Fruit fly (Drosophila melanogaster) whole organism, embryonic: ENCODE measurements around the gene lmd.

Source experiments
- Bdp1 ChIP-seq: fragments of 200-800 bp; sonication (Bioruptor generic); optimal IDR thresholded peaks from 3 replicates; lab custom pipeline; 2016; ENCODE audit warnings: missing biosample characterization, missing genetic modification characterization
- Bteb2 ChIP-seq: fragments of 200-800 bp; sonication (Bioruptor generic); optimal IDR thresholded peaks from 2 replicates; lab custom pipeline; 2016; ENCODE audit warnings: missing biosample characterization, missing genetic modification characterization
- CG10565 ChIP-seq: fragments of 200-800 bp; sonication (Bioruptor generic); optimal IDR thresholded peaks from 3 replicates; lab custom pipeline; 2016; ENCODE audit warnings: missing biosample characterization, mild to moderate bottlenecking, missing genetic modification characterization
- CG10979 ChIP-seq: fragments of 200-800 bp; sonication (Bioruptor generic); optimal IDR thresholded peaks from 2 replicates; lab custom pipeline; 2018; ENCODE audit warnings: missing biosample characterization, mild to moderate bottlenecking, missing genetic modification characterization, moderate library complexity
- CG11560 ChIP-seq: fragments of 200-800 bp; sonication (Bioruptor generic); IDR thresholded peaks from 3 replicates; pipeline ENCODE4 v1.3.6; 2022; ENCODE audit warnings: missing biosample characterization, missing genetic modification characterization
- CG12744 ChIP-seq: fragments of 200-800 bp; sonication (Bioruptor generic); optimal IDR thresholded peaks from 2 replicates; lab custom pipeline; 2016; ENCODE audit warnings: missing biosample characterization, missing genetic modification characterization
- CG14667 ChIP-seq: fragments of 200-800 bp; sonication (Bioruptor generic); IDR thresholded peaks from 2 replicates; pipeline ENCODE4 v1.3.6; 2022; ENCODE audit warnings: missing biosample characterization, missing genetic modification characterization
- CG14710 ChIP-seq: fragments of 200-800 bp; sonication (Bioruptor generic); optimal IDR thresholded peaks from 3 replicates; lab custom pipeline; 2019; ENCODE audit warnings: missing biosample characterization, mild to moderate bottlenecking, missing genetic modification characterization, moderate library complexity
- CG17361 ChIP-seq: fragments of 200-800 bp; sonication (Bioruptor generic); IDR thresholded peaks from 3 replicates; pipeline ENCODE4 v1.3.6; 2022; ENCODE audit warnings: missing biosample characterization, missing genetic modification characterization
- CG17912 ChIP-seq: fragments of 200-800 bp; sonication (Bioruptor generic); optimal IDR thresholded peaks from 2 replicates; lab custom pipeline; 2018; ENCODE audit warnings: missing biosample characterization, mild to moderate bottlenecking, missing genetic modification characterization
- CG2678 ChIP-seq: fragments of 200-800 bp; sonication (Bioruptor generic); optimal IDR thresholded peaks from 3 replicates; lab custom pipeline; 2019; ENCODE audit warnings: missing biosample characterization, mild to moderate bottlenecking, missing genetic modification characterization, moderate library complexity
- CG31224 ChIP-seq: fragments of 200-800 bp; sonication (Bioruptor generic); IDR thresholded peaks from 2 replicates; pipeline ENCODE4 v1.3.6; 2022; ENCODE audit warnings: missing biosample characterization, missing genetic modification characterization
- CG32532 ChIP-seq: fragments of 200-800 bp; sonication (Bioruptor generic); IDR thresholded peaks from 2 replicates; pipeline ENCODE4 v1.3.6; 2022; ENCODE audit warnings: missing biosample characterization, missing genetic modification characterization
- CG3838 ChIP-seq: fragments of 200-800 bp; sonication (Bioruptor generic); optimal IDR thresholded peaks from 3 replicates; lab custom pipeline; 2016; ENCODE audit warnings: missing biosample characterization, missing genetic modification characterization
- CG3847 ChIP-seq: fragments of 200-800 bp; sonication (Bioruptor generic); IDR thresholded peaks from 2 replicates; pipeline ENCODE4 v1.3.6; 2022; ENCODE audit warnings: missing biosample characterization, missing genetic modification characterization
- CG5953 ChIP-seq: fragments of 200-800 bp; sonication (Bioruptor generic); IDR thresholded peaks from 2 replicates; pipeline ENCODE4 v1.3.6; 2022; ENCODE audit warnings: missing biosample characterization, missing genetic modification characterization
- CG6272 ChIP-seq: fragments of 200-800 bp; sonication (Bioruptor generic); IDR thresholded peaks from 2 replicates; pipeline ENCODE4 v1.3.6; 2022; ENCODE audit warnings: missing biosample characterization, missing genetic modification characterization
- CG7556 ChIP-seq: fragments of 200-800 bp; sonication (Bioruptor generic); optimal IDR thresholded peaks from 2 replicates; lab custom pipeline; 2017; ENCODE audit warnings: missing biosample characterization, mild to moderate bottlenecking, missing genetic modification characterization
- CG7745 ChIP-seq: fragments of 200-800 bp; sonication (Bioruptor generic); optimal IDR thresholded peaks from 2 replicates; lab custom pipeline; 2018; ENCODE audit warnings: missing biosample characterization, mild to moderate bottlenecking, missing genetic modification characterization, moderate library complexity
- CG7928 ChIP-seq: fragments of 200-800 bp; sonication (Bioruptor generic); optimal IDR thresholded peaks from 2 replicates; lab custom pipeline; 2017; ENCODE audit warnings: missing biosample characterization, mild to moderate bottlenecking, missing genetic modification characterization
- Chrac-16 ChIP-seq: fragments of 200-800 bp; sonication (Bioruptor generic); optimal IDR thresholded peaks from 3 replicates; lab custom pipeline; 2016; ENCODE audit warnings: missing biosample characterization, missing genetic modification characterization
- D19B ChIP-seq: fragments of 200-800 bp; sonication (Bioruptor generic); optimal IDR thresholded peaks from 2 replicates; lab custom pipeline; 2017; ENCODE audit warnings: missing biosample characterization, mild to moderate bottlenecking, missing genetic modification characterization
- Deaf1 ChIP-seq: fragments of 200-800 bp; optimal IDR thresholded peaks from 3 replicates; lab custom pipeline; 2019; ENCODE audit warnings: missing biosample characterization, mild to moderate bottlenecking, missing genetic modification characterization, moderate library complexity
- Dfd ChIP-seq, 2 experiments: fragments of >200 bp; optimal IDR thresholded peaks; 2 replicates each; lab custom pipeline; 2017; ENCODE audit warnings: missing biosample characterization in 2 of 2, missing genetic modification characterization in 2 of 2
- Fer3 ChIP-seq: fragments of 200-800 bp; sonication (Bioruptor generic); optimal IDR thresholded peaks from 2 replicates; lab custom pipeline; 2018; ENCODE audit warnings: missing biosample characterization, mild to moderate bottlenecking, missing genetic modification characterization, moderate library complexity
- Hand ChIP-seq: fragments of 200-800 bp; sonication (Bioruptor generic); optimal IDR thresholded peaks from 2 replicates; lab custom pipeline; 2017; ENCODE audit warnings: mild to moderate bottlenecking, missing biosample characterization, missing genetic modification reagents, missing genetic modification characterization
- MESR4 ChIP-seq: fragments of 200-800 bp; sonication (Bioruptor generic); optimal IDR thresholded peaks from 2 replicates; lab custom pipeline; 2018; ENCODE audit warnings: missing biosample characterization, mild to moderate bottlenecking, missing genetic modification characterization, moderate library complexity
- NFAT ChIP-seq: fragments of 200-800 bp; sonication (Bioruptor generic); IDR thresholded peaks from 2 replicates; pipeline ENCODE4 v1.3.6; 2022; ENCODE audit warnings: missing biosample characterization, missing genetic modification characterization
- Neu2 ChIP-seq: fragments of 200-800 bp; sonication (Bioruptor generic); optimal IDR thresholded peaks from 3 replicates; lab custom pipeline; 2016; ENCODE audit warnings: missing biosample characterization, missing genetic modification characterization, borderline replicate concordance
- Poxn ChIP-seq: fragments of 200-800 bp; sonication (Bioruptor generic); IDR thresholded peaks from 2 replicates; pipeline ENCODE4 v1.3.6; 2022; ENCODE audit warnings: missing biosample characterization, missing genetic modification characterization
- Side ChIP-seq: fragments of 200-800 bp; sonication (Bioruptor generic); optimal IDR thresholded peaks from 2 replicates; lab custom pipeline; 2016; ENCODE audit warnings: missing biosample characterization, missing genetic modification characterization
- TFAM ChIP-seq: fragments of 200-800 bp; sonication (Bioruptor generic); optimal IDR thresholded peaks from 2 replicates; lab custom pipeline; 2017; ENCODE audit warnings: missing biosample characterization, missing genetic modification characterization, inconsistent platforms
- bcd ChIP-seq: fragments of 200-800 bp; sonication (Bioruptor generic); optimal IDR thresholded peaks from 2 replicates; lab custom pipeline; 2017; ENCODE audit warnings: missing biosample characterization, mild to moderate bottlenecking, missing genetic modification characterization
- cato ChIP-seq: fragments of 200-800 bp; sonication (Bioruptor generic); optimal IDR thresholded peaks from 2 replicates; lab custom pipeline; 2016; ENCODE audit warnings: missing biosample characterization, missing genetic modification characterization, borderline replicate concordance
- cg ChIP-seq: fragments of 200-800 bp; sonication (Bioruptor generic); optimal IDR thresholded peaks from 3 replicates; lab custom pipeline; 2019; ENCODE audit warnings: missing biosample characterization, mild to moderate bottlenecking, missing genetic modification characterization, moderate library complexity
- dmrt99B ChIP-seq: fragments of 200-800 bp; sonication (Bioruptor generic); optimal IDR thresholded peaks from 2 replicates; lab custom pipeline; 2018; ENCODE audit warnings: missing biosample characterization, mild to moderate bottlenecking, missing genetic modification characterization, moderate library complexity
- emc ChIP-seq: fragments of 200-800 bp; sonication (Bioruptor generic); optimal IDR thresholded peaks from 2 replicates; lab custom pipeline; 2016; ENCODE audit warnings: missing biosample characterization, missing genetic modification characterization
- ewg ChIP-seq: fragments of 200-800 bp; sonication (Bioruptor generic); optimal IDR thresholded peaks from 3 replicates; lab custom pipeline; 2017; ENCODE audit warnings: mild to moderate bottlenecking, missing biosample characterization, missing genetic modification reagents, missing genetic modification characterization
- gcm ChIP-seq: fragments of 200-800 bp; sonication (Bioruptor generic); optimal IDR thresholded peaks from 2 replicates; lab custom pipeline; 2019; ENCODE audit warnings: missing biosample characterization, mild to moderate bottlenecking, missing genetic modification characterization, moderate library complexity
- lilli ChIP-seq: fragments of 200-800 bp; sonication (Bioruptor generic); optimal IDR thresholded peaks from 3 replicates; lab custom pipeline; 2016; ENCODE audit warnings: missing biosample characterization, missing genetic modification characterization
- p53 ChIP-seq: fragments of 200-800 bp; sonication (Bioruptor generic); optimal IDR thresholded peaks from 2 replicates; lab custom pipeline; 2016; ENCODE audit warnings: missing biosample characterization, missing genetic modification characterization
- psq ChIP-seq: fragments of 200-800 bp; sonication (Bioruptor generic); optimal IDR thresholded peaks from 2 replicates; lab custom pipeline; 2017; ENCODE audit warnings: missing biosample characterization, missing genetic modification characterization
- sd ChIP-seq: fragments of 200-800 bp; sonication (Bioruptor generic); optimal IDR thresholded peaks from 3 replicates; lab custom pipeline; 2018; ENCODE audit warnings: missing biosample characterization, mild to moderate bottlenecking, missing genetic modification characterization, moderate library complexity
- sim ChIP-seq: fragments of 200-800 bp; sonication (Bioruptor generic); IDR thresholded peaks from 2 replicates; pipeline ENCODE4 v1.3.6; 2022; ENCODE audit warnings: missing biosample characterization, missing genetic modification characterization
- slou ChIP-seq: fragments of 200-800 bp; sonication (Bioruptor generic); optimal IDR thresholded peaks from 3 replicates; lab custom pipeline; 2016; ENCODE audit warnings: missing biosample characterization, missing genetic modification characterization
- sob ChIP-seq: fragments of 200-800 bp; sonication (Bioruptor generic); IDR thresholded peaks from 2 replicates; pipeline ENCODE4 v1.3.6; 2022; ENCODE audit warnings: missing biosample characterization, missing genetic modification characterization
- tin ChIP-seq: fragments of 200-800 bp; sonication (Bioruptor generic); optimal IDR thresholded peaks from 3 replicates; lab custom pipeline; 2016; ENCODE audit warnings: missing biosample characterization, missing genetic modification characterization
- ttk ChIP-seq: fragments of 200-800 bp; sonication (Bioruptor generic); IDR thresholded peaks from 2 replicates; pipeline ENCODE4 v2.1.2; 2022; ENCODE audit warnings: missing biosample characterization, missing genetic modification characterization
- tup ChIP-seq: fragments of 200-800 bp; sonication (Bioruptor generic); optimal IDR thresholded peaks from 2 replicates; lab custom pipeline; 2016; ENCODE audit warnings: missing biosample characterization, mild to moderate bottlenecking, missing genetic modification characterization, moderate library complexity
- yki ChIP-seq: fragments of >200 bp; optimal IDR thresholded peaks from 3 replicates; lab custom pipeline; 2018
- zen2 ChIP-seq: fragments of 200-800 bp; sonication (Bioruptor generic); IDR thresholded peaks from 3 replicates; pipeline ENCODE4 v1.3.6; 2022; ENCODE audit warnings: missing biosample characterization, missing genetic modification characterization; ENCODE audit not compliant: partially characterized antibody
- zfh2 ChIP-seq: fragments of 200-800 bp; sonication (Bioruptor generic); optimal IDR thresholded peaks from 2 replicates; lab custom pipeline; 2016; ENCODE audit warnings: missing biosample characterization, missing genetic modification characterization

Gene lmd

dm6 chr3R:23048690-23049118, 22.2 kb upstream of the lmd start (continued):
- TF ChIP-seq p53 (GFP tag; lab: Kevin White, UChicago) (no peak), Bteb2 (GFP tag; lab: Kevin White, UChicago) (peak; percentile 60), sob (peak; percentile 58; the same call in 1 of the 2 replicates), zen2 (GFP tag; lab: Robert Waterston, UW) (no peak), Deaf1 (tag; lab: Kevin White, UChicago) (peak; percentile 57), CG17361 (GFP tag; lab: Robert Waterston, UW) (peak; percentile 92), emc (no peak), CG5953 (peak; percentile 5; the same call in 1 of the 2 replicates), psq (GFP tag; lab: Kevin White, UChicago) (peak; percentile 21), Hand (GFP tag; lab: Kevin White, UChicago) (peak; percentile 21), bcd (GFP tag; lab: Kevin White, UChicago) (peak; percentile 71), CG31224 (GFP tag; lab: Robert Waterston, UW) (no peak), CG2678 (peak; percentile 88), Chrac-16 (GFP tag; lab: Kevin White, UChicago) (peak; percentile 49), Dfd (GFP tag; optimal IDR thresholded peaks at IDR 0.05; lab: Kevin White, UChicago) (no peak), Side (GFP tag; lab: Kevin White, UChicago) (no peak), CG17912 (GFP tag; lab: Kevin White, UChicago) (no peak), tup (GFP tag; lab: Kevin White, UChicago) (no peak), Fer3 (tag; lab: Kevin White, UChicago) (peak; percentile 69), CG3847 (GFP tag; lab: Robert Waterston, UW) (peak; percentile 43), lilli (GFP tag; lab: Kevin White, UChicago) (peak; percentile 44), cg (no peak), sd (tag; lab: Kevin White, UChicago) (peak; percentile 42), CG12744 (GFP tag; lab: Kevin White, UChicago) (no peak), Bdp1 (GFP tag; lab: Kevin White, UChicago) (no peak), ttk (GFP tag; lab: Robert Waterston, UW) (peak; percentile 58; the same call in 1 of the 2 replicates), CG32532 (GFP tag; lab: Robert Waterston, UW) (peak; percentile 60), CG7556 (GFP tag; lab: Kevin White, UChicago) (peak; percentile 84), Poxn (no peak), CG14710 (tag; lab: Kevin White, UChicago) (peak; percentile 74), dmrt99B (tag; lab: Kevin White, UChicago) (peak; percentile 92), CG11560 (tag; lab: Robert Waterston, UW) (0 out of 3 replicates have a peak, but pooled peaks have one; percentile 42), tin (peak; percentile 66), cato (GFP tag; lab: Kevin White, UChicago) (peak; percentile 52), CG10565 (GFP tag; lab: Kevin White, UChicago) (no peak), slou (peak; percentile 19), CG14667 (peak; percentile 43; the same call in 1 of the 2 replicates), ewg (peak; percentile 55), sim (GFP tag; lab: Robert Waterston, UW) (no peak), D19B (GFP tag; lab: Kevin White, UChicago) (peak; percentile 34), CG3838 (no peak), TFAM (GFP tag; lab: Kevin White, UChicago) (no peak), gcm (GFP tag; lab: Kevin White, UChicago) (peak; percentile 76), CG10979 (tag; lab: Kevin White, UChicago) (peak; percentile 85), CG7745 (no peak), MESR4 (GFP tag; lab: Kevin White, UChicago) (no peak), zfh2 (GFP tag; lab: Kevin White, UChicago) (no peak), Neu2 (GFP tag; lab: Kevin White, UChicago) (no peak), CG6272 (no peak; the same call in 1 of the 2 replicates), yki (lab: Kevin White, UChicago) (no peak), NFAT (GFP tag; lab: Robert Waterston, UW) (no peak), CG7928 (no peak)
